Worm (Caenorhabditis elegans) whole organism, young adult: ENCODE measurements around the gene sdz-26.
"Not testable (repeated sequence)": the region's sequence is repeated elsewhere in the genome, so short reads cannot be mapped to it uniquely, and the experiment has no call there.

Experiments used
- B0019.2 ChIP-seq: fragments of 200-800 bp; sonication (Bioruptor generic); conservative IDR thresholded peaks from 2 replicates; pipeline ENCODE4 v1.3.6; 2022; ENCODE audit warnings: missing genetic modification reagents, missing genetic modification characterization, missing compliant biosample characterization
- B0261.1 ChIP-seq: sonication (generic microtip); optimal IDR thresholded peaks from 2 replicates; lab custom pipeline; 2016; ENCODE audit warnings: mild to moderate bottlenecking, missing genetic modification characterization, moderate library complexity, missing compliant biosample characterization
- F39B2.1 ChIP-seq: fragments of 200-800 bp; sonication (Bioruptor generic); IDR thresholded peaks from 2 replicates; pipeline ENCODE4 v1.3.6; 2022; ENCODE audit warnings: missing genetic modification reagents, missing genetic modification characterization, missing compliant biosample characterization
- F52B5.7 ChIP-seq: sonication (generic microtip); optimal IDR thresholded peaks from 2 replicates; lab custom pipeline; 2016; ENCODE audit warnings: mild to moderate bottlenecking, missing genetic modification characterization, missing compliant biosample characterization
- T07F8.4 ChIP-seq: sonication (generic microtip); optimal IDR thresholded peaks from 2 replicates; lab custom pipeline; 2016; ENCODE audit warnings: mild to moderate bottlenecking, missing genetic modification characterization, moderate library complexity, missing compliant biosample characterization
- Y53F4B.3 ChIP-seq: fragments of 200-800 bp; sonication (Bioruptor generic); IDR thresholded peaks from 2 replicates; pipeline ENCODE4 v1.3.6; 2022; ENCODE audit warnings: missing genetic modification reagents, missing genetic modification characterization, missing compliant biosample characterization
- ZK185.1 ChIP-seq: sonication (generic microtip); optimal IDR thresholded peaks from 2 replicates; lab custom pipeline; 2016; ENCODE audit warnings: mild to moderate bottlenecking, missing genetic modification characterization, missing compliant biosample characterization; ENCODE audit not compliant: poor library complexity, severe bottlenecking
- akir-1 ChIP-seq: fragments of 200-800 bp; sonication (Bioruptor generic); optimal IDR thresholded peaks from 2 replicates; lab custom pipeline; 2018; ENCODE audit warnings: mild to moderate bottlenecking, missing genetic modification characterization, moderate library complexity, missing compliant biosample characterization
- aptf-2 ChIP-seq: fragments of 200-800 bp; sonication (Bioruptor generic); conservative IDR thresholded peaks from 2 replicates; pipeline ENCODE4 v1.3.6; 2022; ENCODE audit warnings: missing genetic modification reagents, missing genetic modification characterization, missing compliant biosample characterization
- aptf-3 ChIP-seq: fragments of 200-800 bp; sonication (Bioruptor generic); IDR thresholded peaks from 2 replicates; pipeline ENCODE4 v1.3.6; 2022; ENCODE audit warnings: missing genetic modification characterization, missing compliant biosample characterization
- cebp-1 ChIP-seq, 2 experiments: fragments of 200-800 bp in 1 of 2; sonication (Bioruptor generic) in 1 of 2; sonication (generic microtip) in 1 of 2; IDR thresholded peaks in 1 of 2; optimal IDR thresholded peaks in 1 of 2; 2 replicates each; pipeline versions ENCODE4 v1.3.6 to Lab custom; 2017 to 2022; ENCODE audit warnings: missing compliant biosample characterization in 2 of 2, missing genetic modification characterization in 2 of 2, mild to moderate bottlenecking in 1 of 2, missing genetic modification reagents in 1 of 2, moderate library complexity in 1 of 2
- cebp-2 ChIP-seq: fragments of 200-800 bp; sonication (Bioruptor generic); IDR thresholded peaks from 2 replicates; pipeline ENCODE4 v1.3.6; 2022; ENCODE audit warnings: missing genetic modification characterization, missing compliant biosample characterization
- chd-7 ChIP-seq: sonication (generic microtip); optimal IDR thresholded peaks from 2 replicates; lab custom pipeline; 2016; ENCODE audit warnings: mild to moderate bottlenecking, missing genetic modification characterization, moderate library complexity, missing compliant biosample characterization
- dpff-1 ChIP-seq: sonication (generic microtip); optimal IDR thresholded peaks from 2 replicates; lab custom pipeline; 2017; ENCODE audit warnings: mild to moderate bottlenecking, missing genetic modification characterization, missing compliant biosample characterization
- efl-1 ChIP-seq: fragments of 150-350 bp; optimal IDR thresholded peaks from 2 replicates; lab custom pipeline; 2014; ENCODE audit warnings: missing biosample characterization, missing genetic modification reagents, missing genetic modification characterization
- egrh-3 ChIP-seq: fragments of 200-800 bp; sonication (Bioruptor generic); IDR thresholded peaks from 2 replicates; pipeline ENCODE4 v1.3.6; 2022; ENCODE audit warnings: missing genetic modification reagents, missing genetic modification characterization, missing compliant biosample characterization
- ekl-4 ChIP-seq: fragments of 200-800 bp; sonication (Bioruptor generic); IDR thresholded peaks from 2 replicates; pipeline ENCODE4 v1.3.6; 2022; ENCODE audit warnings: missing genetic modification reagents, missing genetic modification characterization, missing compliant biosample characterization
- fkh-3 ChIP-seq: sonication (generic microtip); optimal IDR thresholded peaks from 2 replicates; lab custom pipeline; 2016; ENCODE audit warnings: mild to moderate bottlenecking, missing genetic modification characterization, missing compliant biosample characterization
- gei-17 ChIP-seq: fragments of 200-800 bp; sonication (Bioruptor generic); optimal IDR thresholded peaks from 2 replicates; lab custom pipeline; 2018; ENCODE audit warnings: mild to moderate bottlenecking, missing genetic modification characterization, missing compliant biosample characterization
- hmg-1.2 ChIP-seq: fragments of 200-800 bp; sonication (Bioruptor generic); IDR thresholded peaks from 2 replicates; pipeline ENCODE4 v1.3.6; 2022; ENCODE audit warnings: missing genetic modification reagents, missing genetic modification characterization, missing compliant biosample characterization
- hrde-1 ChIP-seq: sonication (generic microtip); optimal IDR thresholded peaks from 2 replicates; lab custom pipeline; 2016; ENCODE audit warnings: missing genetic modification characterization, mild to moderate bottlenecking, missing compliant biosample characterization, moderate library complexity, missing genotype, missing genetic modification reagents, borderline replicate concordance
- lir-1 ChIP-seq: fragments of 200-800 bp; sonication (Bioruptor generic); conservative IDR thresholded peaks from 2 replicates; pipeline ENCODE4 v1.3.6; 2022; ENCODE audit warnings: missing genetic modification reagents, missing genetic modification characterization, missing compliant biosample characterization
- lsl-1 ChIP-seq: fragments of 200-800 bp; sonication (Bioruptor generic); optimal IDR thresholded peaks from 2 replicates; lab custom pipeline; 2018; ENCODE audit warnings: mild to moderate bottlenecking, missing genetic modification characterization, moderate library complexity, missing compliant biosample characterization
- madf-10 ChIP-seq: sonication (generic microtip); optimal IDR thresholded peaks from 2 replicates; lab custom pipeline; 2016; ENCODE audit warnings: mild to moderate bottlenecking, missing genetic modification characterization, missing compliant biosample characterization
- madf-6 ChIP-seq: fragments of 200-800 bp; sonication (Bioruptor generic); IDR thresholded peaks from 2 replicates; pipeline ENCODE4 v1.3.6; 2022; ENCODE audit warnings: missing genetic modification reagents, missing genetic modification characterization, missing compliant biosample characterization
- mes-4 ChIP-seq: sonication (generic microtip); optimal IDR thresholded peaks from 2 replicates; lab custom pipeline; 2016; ENCODE audit warnings: missing genotype, missing genetic modification characterization, missing compliant biosample characterization
- nfya-1 ChIP-seq: sonication (generic microtip); optimal IDR thresholded peaks from 2 replicates; lab custom pipeline; 2017; ENCODE audit warnings: antibody characterized with exemption, missing compliant biosample characterization, missing genetic modification characterization, borderline replicate concordance; ENCODE audit not compliant: insufficient read depth
- nfya-2 ChIP-seq: fragments of 200-800 bp; sonication (Bioruptor generic); IDR thresholded peaks from 2 replicates; pipeline ENCODE4 v1.3.6; 2022; ENCODE audit warnings: missing genetic modification reagents, missing genetic modification characterization, missing compliant biosample characterization
- nfyb-1 ChIP-seq: fragments of 200-800 bp; sonication (Bioruptor generic); IDR thresholded peaks from 2 replicates; pipeline ENCODE4 v1.3.6; 2022; ENCODE audit warnings: missing genetic modification reagents, missing genetic modification characterization, missing compliant biosample characterization
- pbrm-1 ChIP-seq: fragments of 200-800 bp; sonication (Bioruptor generic); IDR thresholded peaks from 2 replicates; pipeline ENCODE4 v1.3.6; 2022; ENCODE audit warnings: missing genetic modification reagents, missing genetic modification characterization, missing compliant biosample characterization
- pha-4 ChIP-seq: fragments of 150-350 bp; sonication (generic microtip); optimal IDR thresholded peaks from 2 replicates; lab custom pipeline; 2014; ENCODE audit warnings: missing biosample characterization, missing genetic modification reagents, missing genetic modification characterization
- rpc-1 ChIP-seq, 2 experiments: fragments of 150-350 bp in 1 of 2; sonication (generic microtip) in 1 of 2; optimal IDR thresholded peaks; 2 replicates each; lab custom pipeline; 2014 to 2018; ENCODE audit warnings: missing biosample characterization in 1 of 2, missing genetic modification characterization in 1 of 2, missing genetic modification reagents in 1 of 2, missing genotype in 1 of 2
- sdz-38 ChIP-seq: sonication (generic microtip); optimal IDR thresholded peaks from 2 replicates; lab custom pipeline; 2016; ENCODE audit warnings: missing genotype, missing genetic modification characterization, missing compliant biosample characterization
- snpc-1.3 ChIP-seq: sonication (generic microtip); optimal IDR thresholded peaks from 2 replicates; lab custom pipeline; 2017; ENCODE audit warnings: missing genetic modification characterization, mild to moderate bottlenecking, missing compliant biosample characterization, antibody characterized with exemption, moderate library complexity, missing genotype, missing genetic modification reagents; ENCODE audit not compliant: insufficient read depth
- sptf-2 ChIP-seq: fragments of 200-800 bp; sonication (Bioruptor generic); optimal IDR thresholded peaks from 2 replicates; lab custom pipeline; 2018; ENCODE audit warnings: mild to moderate bottlenecking, missing genetic modification characterization, missing compliant biosample characterization
- tbp1 ChIP-seq: fragments of 200-800 bp; sonication (Bioruptor generic); optimal IDR thresholded peaks from 2 replicates; lab custom pipeline; 2018; ENCODE audit warnings: mild to moderate bottlenecking, missing genetic modification characterization, missing compliant biosample characterization
- tbx-9 ChIP-seq: sonication (generic microtip); optimal IDR thresholded peaks from 2 replicates; lab custom pipeline; 2016; ENCODE audit warnings: borderline replicate concordance, missing genetic modification characterization, inconsistent platforms, missing compliant biosample characterization
- unc-130 ChIP-seq: sonication (generic microtip); optimal IDR thresholded peaks from 2 replicates; lab custom pipeline; 2016; ENCODE audit warnings: missing genetic modification reagents, missing genetic modification characterization, missing compliant biosample characterization
- xnd-1 ChIP-seq: sonication (generic microtip); optimal IDR thresholded peaks from 2 replicates; lab custom pipeline; 2016; ENCODE audit warnings: missing genotype, missing genetic modification reagents, missing genetic modification characterization, missing compliant biosample characterization
- ztf-26 ChIP-seq: sonication (generic microtip); optimal IDR thresholded peaks from 2 replicates; lab custom pipeline; 2017; ENCODE audit warnings: missing genetic modification characterization, missing compliant biosample characterization
- ztf-3 ChIP-seq: fragments of 200-800 bp; sonication (Bioruptor generic); optimal IDR thresholded peaks from 2 replicates; lab custom pipeline; 2018; ENCODE audit warnings: mild to moderate bottlenecking, missing genetic modification characterization, missing compliant biosample characterization

sdz-26 gene

DNA sequence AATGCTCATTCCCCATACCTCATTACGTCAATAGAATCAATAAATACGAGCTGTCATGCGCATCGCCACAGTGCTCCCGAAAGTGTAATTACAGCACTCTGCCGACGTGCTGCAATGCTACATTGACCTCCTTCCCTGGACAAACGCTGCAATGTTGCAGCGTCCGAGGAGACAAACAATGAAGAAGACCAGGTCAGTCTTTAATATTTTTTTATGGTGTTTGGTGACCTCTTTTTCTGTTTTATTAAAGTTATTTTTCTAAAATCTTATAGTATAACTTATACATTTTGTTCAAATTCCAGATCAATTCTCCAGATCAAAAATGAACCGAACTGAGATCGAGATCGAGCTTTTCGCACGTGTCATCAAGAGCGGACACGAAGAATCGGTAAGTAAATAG, at the start of gene sdz-26:
Gene sdz-26, plus strand, starts transcription at position 301 of the 400 bp plus-strand sequence.
- TF ChIP-seq unc-130 (GFP tag; lab: Kevin White, UChicago) = no peak
- no peak for TF ChIP-seq rpc-1 (optimal IDR thresholded peaks at IDR 0.05; lab: Kevin White, UChicago)
- TF ChIP-seq rpc-1 (tag; optimal IDR thresholded peaks at IDR 0.05; lab: Kevin White, UChicago) = no peak
- no peak for TF ChIP-seq gei-17
- no peak for TF ChIP-seq sdz-38 (tag; lab: Kevin White, UChicago)
- TF ChIP-seq fkh-3 (tag; lab: Kevin White, UChicago) = no peak
- no peak for TF ChIP-seq nfyb-1 (GFP tag; lab: Robert Waterston, UW)
- TF ChIP-seq lir-1 (GFP tag; lab: Robert Waterston, UW) = no peak
- TF ChIP-seq xnd-1 (tag; lab: Kevin White, UChicago) = no peak
- no peak for TF ChIP-seq ztf-26
- no peak for TF ChIP-seq tbp1 (GFP tag; lab: Kevin White, UChicago)
- TF ChIP-seq Y53F4B.3 (GFP tag; lab: Robert Waterston, UW) = no peak
- TF ChIP-seq akir-1 (GFP tag; lab: Kevin White, UChicago) = no peak
- TF ChIP-seq tbx-9 (tag; lab: Kevin White, UChicago) = no peak

- TF ChIP-seq pbrm-1 (0 out of 2 replicates have a peak, but pooled peaks have one; percentile 34), aptf-3 (GFP tag; lab: Robert Waterston, UW) (0 out of 2 replicates have a peak, but pooled peaks have one; percentile 42), madf-6 (GFP tag; lab: Robert Waterston, UW) (0 out of 2 replicates have a peak, but pooled peaks have one; percentile 21), cebp-2 (GFP tag; lab: Robert Waterston, UW) (0 out of 2 replicates have a peak, but pooled peaks have one; percentile 70)
These were observed 37.4 kb upstream of the sdz-26 start, which contains the start of gene ddl-3 for ce11 chrII:14344166-14344565. ddl-3 (minus strand) TSS chrII:14344454.

DNA sequence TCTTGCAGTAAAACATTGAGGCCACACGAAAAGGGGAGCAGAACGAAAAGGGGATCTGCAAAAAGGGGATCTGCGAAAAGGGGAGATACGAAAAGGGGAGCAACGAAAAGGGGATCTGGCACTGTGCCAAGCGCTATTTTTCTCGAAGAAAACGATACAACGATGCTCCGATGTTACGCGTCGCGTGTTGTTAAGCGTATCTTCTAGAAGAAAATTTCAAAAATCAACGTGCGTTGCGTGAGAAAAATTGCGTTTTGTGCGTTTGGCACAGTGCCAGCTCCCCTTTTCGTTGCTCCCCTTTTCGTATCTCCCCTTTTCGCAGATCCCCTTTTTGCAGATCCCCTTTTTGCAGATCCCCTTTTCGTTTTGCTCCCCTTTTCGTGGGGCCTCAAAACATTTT, 35.3 kb upstream of the sdz-26 start, which contains the start of gene Y54G11A.9:
Gene Y54G11A.9, minus strand, starts transcription at position 196 of the 400 bp plus-strand sequence.
- not testable (repeated sequence) for TF ChIP-seq sptf-2 (GFP tag; lab: Kevin White, UChicago); ztf-3 (GFP tag; lab: Kevin White, UChicago); hrde-1 (tag; lab: Kevin White, UChicago)

ce11 chrII:14349356-14349923, 32.1 kb upstream of the sdz-26 start, which contains the start of the genes Y54G11A.17, lin-7 and elof-1:
Y54G11A.17 (minus strand) TSS chrII:14349406.
lin-7 (minus strand) TSS chrII:14349406.
elof-1 (plus strand) TSS chrII:14349738.
- TF ChIP-seq pha-4 (tag; lab: Kevin White, UChicago) (peak; percentile 77), hmg-1.2 (peak; percentile 65; the same call in 1 of the 2 replicates), F52B5.7 (tag; lab: Kevin White, UChicago) (no peak), T07F8.4 (tag; lab: Kevin White, UChicago) (no peak), cebp-1 (GFP tag; IDR thresholded peaks at IDR 0.05; lab: Robert Waterston, UW) (peak; percentile 85), cebp-1 (tag; optimal IDR thresholded peaks at IDR 0.05; lab: Kevin White, UChicago) (peak; percentile 92), lsl-1 (GFP tag; lab: Kevin White, UChicago) (peak; percentile 97), chd-7 (tag; lab: Kevin White, UChicago) (no peak), dpff-1 (no peak), F39B2.1 (GFP tag; lab: Robert Waterston, UW) (no peak), B0019.2 (GFP tag; lab: Robert Waterston, UW) (peak; percentile 81), snpc-1.3 (tag; lab: Kevin White, UChicago) (peak; percentile 67), efl-1 (peak; percentile 90), madf-10 (tag; lab: Kevin White, UChicago) (peak; percentile 5), nfya-2 (GFP tag; lab: Robert Waterston, UW) (no peak), mes-4 (tag; lab: Kevin White, UChicago) (no peak), ZK185.1 (tag; lab: Kevin White, UChicago) (peak; percentile 40), nfyb-1 (GFP tag; lab: Robert Waterston, UW) (peak; percentile 77; the same call in 1 of the 2 replicates), B0261.1 (tag; lab: Kevin White, UChicago) (no peak), egrh-3 (no peak), nfya-1 (tag; lab: Kevin White, UChicago) (no peak), aptf-2 (GFP tag; lab: Robert Waterston, UW) (no peak), ekl-4 (peak; percentile 42; the same call in 1 of the 2 replicates), ztf-3 (GFP tag; lab: Kevin White, UChicago) (no peak)
